Worm (Caenorhabditis elegans) whole organism, late embryonic: ENCODE measurements around the gene CC8.3.

Experiments
- C08G9.2 ChIP-seq: sonication (generic microtip); optimal IDR thresholded peaks from 2 replicates; lab custom pipeline; 2016; ENCODE audit warnings: mild to moderate bottlenecking, missing genetic modification characterization, moderate library complexity, missing compliant biosample characterization
- F13H6.1 ChIP-seq: sonication (generic microtip); optimal IDR thresholded peaks from 2 replicates; lab custom pipeline; 2016; ENCODE audit warnings: missing genetic modification characterization, missing compliant biosample characterization
- K02D7.2 ChIP-seq: sonication (generic microtip); optimal IDR thresholded peaks from 2 replicates; lab custom pipeline; 2017; ENCODE audit warnings: mild to moderate bottlenecking, missing genetic modification characterization, missing compliant biosample characterization
- Y22D7AL.16 ChIP-seq: sonication (generic microtip); optimal IDR thresholded peaks from 2 replicates; lab custom pipeline; 2016; ENCODE audit warnings: missing genetic modification characterization, missing compliant biosample characterization
- ahr-1 ChIP-seq: sonication (generic microtip); optimal IDR thresholded peaks from 2 replicates; lab custom pipeline; 2016; ENCODE audit warnings: missing genetic modification characterization, missing compliant biosample characterization
- ama-1 ChIP-seq: fragments of 150-350 bp; optimal IDR thresholded peaks from 2 replicates; lab custom pipeline; 2014
- ceh-18 ChIP-seq: sonication (generic microtip); optimal IDR thresholded peaks from 2 replicates; lab custom pipeline; 2016; ENCODE audit warnings: missing genetic modification characterization, missing compliant biosample characterization
- ceh-19 ChIP-seq: fragments of 200-800 bp; sonication (Bioruptor generic); optimal IDR thresholded peaks from 2 replicates; lab custom pipeline; 2018; ENCODE audit warnings: mild to moderate bottlenecking, missing genetic modification characterization, missing compliant biosample characterization
- ceh-2 ChIP-seq: sonication (generic microtip); optimal IDR thresholded peaks from 2 replicates; lab custom pipeline; 2016; ENCODE audit warnings: missing genotype, missing genetic modification characterization, missing compliant biosample characterization
- ceh-22 ChIP-seq: sonication (generic microtip); optimal IDR thresholded peaks from 2 replicates; lab custom pipeline; 2017; ENCODE audit warnings: missing biosample characterization, missing genetic modification characterization
- ceh-30 ChIP-seq: fragments of 150-350 bp; optimal IDR thresholded peaks from 2 replicates; lab custom pipeline; 2014; ENCODE audit warnings: missing biosample characterization, missing genetic modification characterization
- ceh-31 ChIP-seq: sonication (generic microtip); optimal IDR thresholded peaks from 2 replicates; lab custom pipeline; 2016; ENCODE audit warnings: missing genetic modification characterization, missing compliant biosample characterization
- ceh-34 ChIP-seq: sonication (generic microtip); optimal IDR thresholded peaks from 2 replicates; lab custom pipeline; 2016; ENCODE audit warnings: mild to moderate bottlenecking, missing genetic modification characterization, missing compliant biosample characterization
- ceh-45 ChIP-seq: fragments of 200-800 bp; sonication (Bioruptor generic); IDR thresholded peaks from 2 replicates; pipeline ENCODE4 v1.3.6; 2022; ENCODE audit warnings: missing genetic modification reagents, missing genetic modification characterization, missing compliant biosample characterization
- ceh-6 ChIP-seq: fragments of 200-800 bp; sonication (Bioruptor generic); optimal IDR thresholded peaks from 2 replicates; lab custom pipeline; 2018; ENCODE audit warnings: mild to moderate bottlenecking, missing genetic modification characterization, missing compliant biosample characterization
- ceh-9 ChIP-seq: sonication (generic microtip); optimal IDR thresholded peaks from 2 replicates; lab custom pipeline; 2016; ENCODE audit warnings: mild to moderate bottlenecking, missing genetic modification characterization, inconsistent platforms, missing compliant biosample characterization
- dmd-4 ChIP-seq: sonication (generic microtip); optimal IDR thresholded peaks from 2 replicates; lab custom pipeline; 2016; ENCODE audit warnings: borderline replicate concordance, missing genetic modification characterization, missing compliant biosample characterization
- dve-1 ChIP-seq: sonication (generic microtip); optimal IDR thresholded peaks from 2 replicates; lab custom pipeline; 2017; ENCODE audit warnings: antibody characterized with exemption, mild to moderate bottlenecking, missing genetic modification characterization, missing compliant biosample characterization
- elt-2 ChIP-seq: sonication (generic microtip); optimal IDR thresholded peaks from 2 replicates; lab custom pipeline; 2016; ENCODE audit warnings: missing genetic modification reagents, missing genetic modification characterization, missing compliant biosample characterization
- elt-4 ChIP-seq: sonication (generic microtip); optimal IDR thresholded peaks from 2 replicates; lab custom pipeline; 2016; ENCODE audit warnings: missing genetic modification characterization, missing compliant biosample characterization
- ets-4 ChIP-seq: sonication (generic microtip); optimal IDR thresholded peaks from 2 replicates; lab custom pipeline; 2016; ENCODE audit warnings: missing genetic modification characterization, missing compliant biosample characterization
- hlh-15 ChIP-seq: sonication (generic microtip); optimal IDR thresholded peaks from 2 replicates; lab custom pipeline; 2016; ENCODE audit warnings: missing genetic modification characterization, missing compliant biosample characterization
- madf-2 ChIP-seq: sonication (generic microtip); optimal IDR thresholded peaks from 2 replicates; lab custom pipeline; 2017; ENCODE audit warnings: missing genetic modification characterization, missing compliant biosample characterization
- mec-3 ChIP-seq: sonication (generic microtip); optimal IDR thresholded peaks from 2 replicates; lab custom pipeline; 2016; ENCODE audit warnings: borderline replicate concordance, missing genetic modification characterization, missing compliant biosample characterization
- nhr-232 ChIP-seq: sonication (generic microtip); optimal IDR thresholded peaks from 2 replicates; lab custom pipeline; 2016; ENCODE audit warnings: missing genetic modification characterization, missing compliant biosample characterization
- pag-3 ChIP-seq: sonication (generic microtip); optimal IDR thresholded peaks from 2 replicates; lab custom pipeline; 2016; ENCODE audit warnings: missing compliant biosample characterization, missing genetic modification characterization, borderline replicate concordance
- pat-9 ChIP-seq: fragments of 200-800 bp; sonication (Bioruptor generic); optimal IDR thresholded peaks from 2 replicates; lab custom pipeline; 2018; ENCODE audit warnings: mild to moderate bottlenecking, missing genetic modification characterization, moderate library complexity, missing compliant biosample characterization
- pax-1 ChIP-seq: fragments of 150-350 bp; optimal IDR thresholded peaks from 2 replicates; lab custom pipeline; 2014; ENCODE audit warnings: missing biosample characterization, missing genetic modification characterization
- pha-4 ChIP-seq: fragments of 150-350 bp; optimal IDR thresholded peaks from 2 replicates; lab custom pipeline; 2018; ENCODE audit warnings: missing biosample characterization, missing genetic modification reagents, missing genetic modification characterization
- pros-1 ChIP-seq: fragments of 150-350 bp; optimal IDR thresholded peaks from 2 replicates; lab custom pipeline; 2014; ENCODE audit warnings: missing biosample characterization, missing genetic modification reagents, missing genetic modification characterization
- ref-2 ChIP-seq: sonication (generic microtip); optimal IDR thresholded peaks from 2 replicates; lab custom pipeline; 2016; ENCODE audit warnings: missing genetic modification characterization, missing compliant biosample characterization
- rnt-1 ChIP-seq: sonication (generic microtip); optimal IDR thresholded peaks from 2 replicates; lab custom pipeline; 2016; ENCODE audit warnings: missing genetic modification characterization, missing compliant biosample characterization
- sdc-2 ChIP-seq: sonication (generic microtip); optimal IDR thresholded peaks from 2 replicates; lab custom pipeline; 2016; ENCODE audit warnings: missing genotype, missing genetic modification characterization, missing compliant biosample characterization
- sox-4 ChIP-seq: sonication (generic microtip); optimal IDR thresholded peaks from 2 replicates; lab custom pipeline; 2017; ENCODE audit warnings: mild to moderate bottlenecking, missing genetic modification characterization, inconsistent platforms, missing compliant biosample characterization
- syd-9 ChIP-seq: sonication (generic microtip); optimal IDR thresholded peaks from 2 replicates; lab custom pipeline; 2016; ENCODE audit warnings: mild to moderate bottlenecking, missing genetic modification characterization, moderate library complexity, missing compliant biosample characterization
- tbx-7 ChIP-seq: sonication (generic microtip); optimal IDR thresholded peaks from 2 replicates; lab custom pipeline; 2016; ENCODE audit warnings: missing genotype, missing genetic modification characterization, missing compliant biosample characterization
- ttx-3 ChIP-seq: sonication (generic microtip); optimal IDR thresholded peaks from 2 replicates; lab custom pipeline; 2016; ENCODE audit warnings: missing genetic modification reagents, missing genetic modification characterization, missing compliant biosample characterization
- unc-42 ChIP-seq: sonication (generic microtip); optimal IDR thresholded peaks from 2 replicates; lab custom pipeline; 2016; ENCODE audit warnings: missing genotype, missing genetic modification characterization, missing compliant biosample characterization
- unc-55 ChIP-seq: sonication (generic microtip); optimal IDR thresholded peaks from 2 replicates; lab custom pipeline; 2017; ENCODE audit warnings: missing biosample characterization, missing genetic modification reagents, missing genetic modification characterization
- unc-86 ChIP-seq: sonication (generic microtip); optimal IDR thresholded peaks from 2 replicates; lab custom pipeline; 2016; ENCODE audit warnings: missing genetic modification characterization, missing compliant biosample characterization
- ztf-16 ChIP-seq: sonication (generic microtip); optimal IDR thresholded peaks from 2 replicates; lab custom pipeline; 2017; ENCODE audit warnings: missing genetic modification characterization, missing compliant biosample characterization

The CC8.3 gene

ce11 chrIV:3665089-3665488 lies 23.0 kb upstream of the CC8.3 start:
- no peak for TF ChIP-seq ceh-9
- no peak for TF ChIP-seq dmd-4 (tag; lab: Kevin White, UChicago)
- TF ChIP-seq madf-2 (tag; lab: Kevin White, UChicago) = no peak
- no peak for TF ChIP-seq pat-9

ce11 chrIV:3662863-3663262 lies 20.8 kb upstream of the CC8.3 start:
- TF ChIP-seq ceh-34 (tag; lab: Kevin White, UChicago) (no peak), ahr-1 (tag; lab: Kevin White, UChicago) (no peak), ceh-18 (tag; lab: Kevin White, UChicago) (no peak), madf-2 (tag; lab: Kevin White, UChicago) (no peak), ceh-19 (no peak), Y22D7AL.16 (tag; lab: Kevin White, UChicago) (no peak)

- no peak for TF ChIP-seq ceh-18 (tag; lab: Kevin White, UChicago)
- no peak for TF ChIP-seq hlh-15 (tag; lab: Kevin White, UChicago)
- no peak for TF ChIP-seq dmd-4 (tag; lab: Kevin White, UChicago)
- TF ChIP-seq rnt-1 (tag; lab: Kevin White, UChicago) = no peak
- no peak for TF ChIP-seq Y22D7AL.16 (tag; lab: Kevin White, UChicago)
- TF ChIP-seq F13H6.1 (tag; lab: Kevin White, UChicago) = no peak
- TF ChIP-seq ztf-16 (tag; lab: Kevin White, UChicago) = no peak
- TF ChIP-seq elt-4 = no peak
- no peak for TF ChIP-seq K02D7.2
- TF ChIP-seq pax-1 (tag; lab: Kevin White, UChicago) = no peak
- TF ChIP-seq ceh-9 = no peak
Observed at ce11 chrIV:3661117-3661634, 19.1 kb upstream of the CC8.3 start.

ce11 chrIV:3659951-3660350 lies 17.9 kb upstream of the CC8.3 start:
- TF ChIP-seq tbx-7 (no peak), mec-3 (tag; lab: Kevin White, UChicago) (no peak), sox-4 (tag; lab: Kevin White, UChicago) (no peak), unc-86 (tag; lab: Kevin White, UChicago) (no peak), Y22D7AL.16 (tag; lab: Kevin White, UChicago) (no peak), ceh-22 (no peak)

ce11 chrIV:3655896-3656295 lies 13.8 kb upstream of the CC8.3 start:
- TF ChIP-seq sox-4 (tag; lab: Kevin White, UChicago) (no peak), rnt-1 (tag; lab: Kevin White, UChicago) (no peak), pag-3 (tag; lab: Kevin White, UChicago) (no peak), elt-4 (no peak), C08G9.2 (tag; lab: Kevin White, UChicago) (no peak), nhr-232 (tag; lab: Kevin White, UChicago) (no peak), ama-1 (lab: Kevin White, UChicago) (no peak), ceh-31 (tag; lab: Kevin White, UChicago) (no peak)

ce11 chrIV:3654823-3655222 lies 12.7 kb upstream of the CC8.3 start:
- TF ChIP-seq unc-42 (tag; lab: Kevin White, UChicago) (no peak), pat-9 (no peak), unc-55 (peak; percentile 57), hlh-15 (tag; lab: Kevin White, UChicago) (no peak), ceh-34 (tag; lab: Kevin White, UChicago) (no peak)

ce11 chrIV:3654214-3654613 lies 12.1 kb upstream of the CC8.3 start:
- TF ChIP-seq ref-2 (peak; percentile 35), ceh-19 (no peak), ceh-34 (tag; lab: Kevin White, UChicago) (no peak), ceh-6 (GFP tag; lab: Kevin White, UChicago) (no peak), dve-1 (tag; lab: Kevin White, UChicago) (no peak), ets-4 (tag; lab: Kevin White, UChicago) (no peak), syd-9 (tag; lab: Kevin White, UChicago) (no peak), ceh-45 (no peak), elt-2 (tag; lab: Kevin White, UChicago) (no peak), C08G9.2 (tag; lab: Kevin White, UChicago) (no peak), sdc-2 (tag; lab: Kevin White, UChicago) (no peak), ceh-2 (tag; lab: Kevin White, UChicago) (no peak), ceh-30 (no peak), ttx-3 (tag; lab: Kevin White, UChicago) (no peak), pax-1 (tag; lab: Kevin White, UChicago) (no peak), pros-1 (tag; lab: Kevin White, UChicago) (no peak), ahr-1 (tag; lab: Kevin White, UChicago) (no peak), pha-4 (tag; lab: Kevin White, UChicago) (no peak)
